Worm (Caenorhabditis elegans) whole organism, young adult: Measurements from ENCODE around the gene R07G3.7.

Experiments
- B0035.1 ChIP-seq: sonication (generic microtip); optimal IDR thresholded peaks from 2 replicates; lab custom pipeline; 2016; ENCODE audit warnings: missing genetic modification characterization, mild to moderate bottlenecking, missing compliant biosample characterization, missing genotype, missing genetic modification reagents
- D2030.7 ChIP-seq: fragments of 200-800 bp; sonication (Bioruptor generic); IDR thresholded peaks from 2 replicates; pipeline ENCODE4 v1.3.6; 2022; ENCODE audit warnings: missing genetic modification reagents, missing genetic modification characterization, missing compliant biosample characterization
- F22D6.2 ChIP-seq: sonication (generic microtip); optimal IDR thresholded peaks from 2 replicates; lab custom pipeline; 2016; ENCODE audit warnings: mild to moderate bottlenecking, missing genetic modification characterization, missing compliant biosample characterization
- F49E8.2 ChIP-seq: sonication (generic microtip); optimal IDR thresholded peaks from 3 replicates; lab custom pipeline; 2017; ENCODE audit warnings: missing genetic modification characterization, mild to moderate bottlenecking, missing compliant biosample characterization, antibody characterized with exemption, moderate library complexity; ENCODE audit not compliant: insufficient read depth
- F52B5.7 ChIP-seq: sonication (generic microtip); optimal IDR thresholded peaks from 2 replicates; lab custom pipeline; 2016; ENCODE audit warnings: mild to moderate bottlenecking, missing genetic modification characterization, missing compliant biosample characterization
- T26A5.8 ChIP-seq: sonication (generic microtip); optimal IDR thresholded peaks from 2 replicates; lab custom pipeline; 2016; ENCODE audit warnings: missing genetic modification characterization, missing compliant biosample characterization
- ZK185.1 ChIP-seq: sonication (generic microtip); optimal IDR thresholded peaks from 2 replicates; lab custom pipeline; 2016; ENCODE audit warnings: mild to moderate bottlenecking, missing genetic modification characterization, missing compliant biosample characterization; ENCODE audit not compliant: poor library complexity, severe bottlenecking
- aptf-2 ChIP-seq: fragments of 200-800 bp; sonication (Bioruptor generic); conservative IDR thresholded peaks from 2 replicates; pipeline ENCODE4 v1.3.6; 2022; ENCODE audit warnings: missing genetic modification reagents, missing genetic modification characterization, missing compliant biosample characterization
- aptf-3 ChIP-seq: fragments of 200-800 bp; sonication (Bioruptor generic); IDR thresholded peaks from 2 replicates; pipeline ENCODE4 v1.3.6; 2022; ENCODE audit warnings: missing genetic modification characterization, missing compliant biosample characterization
- bed-2 ChIP-seq: fragments of 200-800 bp; sonication (Bioruptor generic); IDR thresholded peaks from 2 replicates; pipeline ENCODE4 v1.3.6; 2022; ENCODE audit warnings: missing genetic modification reagents, missing genetic modification characterization, missing compliant biosample characterization
- cebp-1 ChIP-seq, 2 experiments: fragments of 200-800 bp in 1 of 2; sonication (Bioruptor generic) in 1 of 2; sonication (generic microtip) in 1 of 2; IDR thresholded peaks in 1 of 2; optimal IDR thresholded peaks in 1 of 2; 2 replicates each; pipeline versions ENCODE4 v1.3.6 to Lab custom; 2017 to 2022; ENCODE audit warnings: missing compliant biosample characterization in 2 of 2, missing genetic modification characterization in 2 of 2, mild to moderate bottlenecking in 1 of 2, missing genetic modification reagents in 1 of 2, moderate library complexity in 1 of 2
- ceh-79 ChIP-seq: sonication (generic microtip); optimal IDR thresholded peaks from 2 replicates; lab custom pipeline; 2017; ENCODE audit warnings: mild to moderate bottlenecking, missing genetic modification characterization, missing compliant biosample characterization
- chd-7 ChIP-seq: sonication (generic microtip); optimal IDR thresholded peaks from 2 replicates; lab custom pipeline; 2016; ENCODE audit warnings: mild to moderate bottlenecking, missing genetic modification characterization, moderate library complexity, missing compliant biosample characterization
- dox-1 ChIP-seq: fragments of 200-800 bp; sonication (Bioruptor generic); IDR thresholded peaks from 2 replicates; pipeline ENCODE4 v1.3.6; 2022; ENCODE audit warnings: missing genetic modification reagents, missing genetic modification characterization, missing compliant biosample characterization
- dpff-1 ChIP-seq: sonication (generic microtip); optimal IDR thresholded peaks from 2 replicates; lab custom pipeline; 2017; ENCODE audit warnings: mild to moderate bottlenecking, missing genetic modification characterization, missing compliant biosample characterization
- efl-1 ChIP-seq: fragments of 150-350 bp; optimal IDR thresholded peaks from 2 replicates; lab custom pipeline; 2014; ENCODE audit warnings: missing biosample characterization, missing genetic modification reagents, missing genetic modification characterization
- ekl-4 ChIP-seq: fragments of 200-800 bp; sonication (Bioruptor generic); IDR thresholded peaks from 2 replicates; pipeline ENCODE4 v1.3.6; 2022; ENCODE audit warnings: missing genetic modification reagents, missing genetic modification characterization, missing compliant biosample characterization
- ets-4 ChIP-seq: fragments of 200-800 bp; sonication (Bioruptor generic); optimal IDR thresholded peaks from 2 replicates; lab custom pipeline; 2018; ENCODE audit warnings: mild to moderate bottlenecking, missing genetic modification characterization, missing compliant biosample characterization
- gei-17 ChIP-seq: fragments of 200-800 bp; sonication (Bioruptor generic); optimal IDR thresholded peaks from 2 replicates; lab custom pipeline; 2018; ENCODE audit warnings: mild to moderate bottlenecking, missing genetic modification characterization, missing compliant biosample characterization
- him-1 ChIP-seq: sonication (generic microtip); optimal IDR thresholded peaks from 2 replicates; lab custom pipeline; 2016; ENCODE audit warnings: missing genotype, missing genetic modification reagents, missing genetic modification characterization, missing compliant biosample characterization
- hmg-1.2 ChIP-seq: fragments of 200-800 bp; sonication (Bioruptor generic); IDR thresholded peaks from 2 replicates; pipeline ENCODE4 v1.3.6; 2022; ENCODE audit warnings: missing genetic modification reagents, missing genetic modification characterization, missing compliant biosample characterization
- hrde-1 ChIP-seq: sonication (generic microtip); optimal IDR thresholded peaks from 2 replicates; lab custom pipeline; 2016; ENCODE audit warnings: missing genetic modification characterization, mild to moderate bottlenecking, missing compliant biosample characterization, moderate library complexity, missing genotype, missing genetic modification reagents, borderline replicate concordance
- hsf-1 ChIP-seq: fragments of 200-800 bp; sonication (Bioruptor generic); IDR thresholded peaks from 2 replicates; pipeline ENCODE4 v1.3.6; 2022; ENCODE audit warnings: missing genetic modification reagents, missing genetic modification characterization, missing compliant biosample characterization
- lag-1 ChIP-seq: fragments of 200-800 bp; sonication (Bioruptor generic); IDR thresholded peaks from 2 replicates; pipeline ENCODE4 v1.3.6; 2022; ENCODE audit warnings: missing genetic modification reagents, missing genetic modification characterization, missing compliant biosample characterization
- let-526 ChIP-seq: fragments of 200-800 bp; sonication (Bioruptor generic); IDR thresholded peaks from 2 replicates; pipeline ENCODE4 v1.3.6; 2022; ENCODE audit warnings: missing genetic modification reagents, missing genetic modification characterization, missing compliant biosample characterization
- lin-35 ChIP-seq, 3 experiments: fragments of 150-350 bp in 2 of 3; sonication (generic microtip) in 1 of 3; optimal IDR thresholded peaks; 2 replicates each; lab custom pipeline; 2014 to 2018; ENCODE audit warnings: missing biosample characterization in 3 of 3, missing genetic modification characterization in 3 of 3, missing genetic modification reagents in 3 of 3
- lin-40 ChIP-seq: sonication (generic microtip); optimal IDR thresholded peaks from 2 replicates; lab custom pipeline; 2016; ENCODE audit warnings: missing genetic modification characterization, mild to moderate bottlenecking, missing compliant biosample characterization, missing genotype, missing genetic modification reagents
- madf-3 ChIP-seq: fragments of 200-800 bp; sonication (Bioruptor generic); IDR thresholded peaks from 2 replicates; pipeline ENCODE4 v1.3.6; 2022; ENCODE audit warnings: missing genetic modification reagents, missing genetic modification characterization, missing compliant biosample characterization
- madf-6 ChIP-seq: fragments of 200-800 bp; sonication (Bioruptor generic); IDR thresholded peaks from 2 replicates; pipeline ENCODE4 v1.3.6; 2022; ENCODE audit warnings: missing genetic modification reagents, missing genetic modification characterization, missing compliant biosample characterization
- nfya-2 ChIP-seq: fragments of 200-800 bp; sonication (Bioruptor generic); IDR thresholded peaks from 2 replicates; pipeline ENCODE4 v1.3.6; 2022; ENCODE audit warnings: missing genetic modification reagents, missing genetic modification characterization, missing compliant biosample characterization
- nhr-80 ChIP-seq: sonication (generic microtip); optimal IDR thresholded peaks from 2 replicates; lab custom pipeline; 2016; ENCODE audit warnings: missing genetic modification characterization, missing compliant biosample characterization
- pbrm-1 ChIP-seq: fragments of 200-800 bp; sonication (Bioruptor generic); IDR thresholded peaks from 2 replicates; pipeline ENCODE4 v1.3.6; 2022; ENCODE audit warnings: missing genetic modification reagents, missing genetic modification characterization, missing compliant biosample characterization
- snpc-1.3 ChIP-seq: sonication (generic microtip); optimal IDR thresholded peaks from 2 replicates; lab custom pipeline; 2017; ENCODE audit warnings: missing genetic modification characterization, mild to moderate bottlenecking, missing compliant biosample characterization, antibody characterized with exemption, moderate library complexity, missing genotype, missing genetic modification reagents; ENCODE audit not compliant: insufficient read depth
- tbp1 ChIP-seq: fragments of 200-800 bp; sonication (Bioruptor generic); optimal IDR thresholded peaks from 2 replicates; lab custom pipeline; 2018; ENCODE audit warnings: mild to moderate bottlenecking, missing genetic modification characterization, missing compliant biosample characterization
- tlf-1 ChIP-seq: fragments of 200-800 bp; sonication (Bioruptor generic); optimal IDR thresholded peaks from 2 replicates; lab custom pipeline; 2018; ENCODE audit warnings: mild to moderate bottlenecking, missing genetic modification characterization, missing compliant biosample characterization
- ztf-18 ChIP-seq: sonication (generic microtip); optimal IDR thresholded peaks from 2 replicates; lab custom pipeline; 2016; ENCODE audit warnings: missing genotype, mild to moderate bottlenecking, missing genetic modification characterization, missing compliant biosample characterization
- ztf-22 ChIP-seq: fragments of 200-800 bp; sonication (Bioruptor generic); optimal IDR thresholded peaks from 2 replicates; lab custom pipeline; 2018; ENCODE audit warnings: mild to moderate bottlenecking, missing genetic modification characterization, moderate library complexity, missing compliant biosample characterization

Gene R07G3.7

DNA sequence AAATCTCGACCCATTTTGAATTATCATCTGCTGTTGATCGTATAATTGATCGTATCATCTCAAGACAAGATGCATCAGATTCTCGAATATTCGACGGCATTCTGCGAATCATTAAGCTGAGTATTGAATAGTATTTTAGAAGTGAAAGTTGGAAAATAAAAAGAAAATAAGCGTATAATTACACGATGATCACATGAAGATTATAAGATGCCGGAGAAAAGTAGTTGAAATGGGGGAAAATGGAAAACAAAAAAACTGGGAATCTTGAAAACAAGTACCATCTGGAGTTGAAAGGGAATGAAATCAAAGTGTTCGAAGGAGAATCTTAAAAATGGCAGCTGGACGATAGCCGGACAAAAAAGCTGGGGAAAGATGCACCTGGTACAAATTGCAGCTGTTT lies 6.9 kb upstream of the R07G3.7 start, which contains the start of gene R07G3.8 (continued):
- no peak for TF ChIP-seq lag-1 (GFP tag; lab: Robert Waterston, UW)
- TF ChIP-seq ekl-4 (GFP tag; lab: Robert Waterston, UW) = no peak
- TF ChIP-seq hsf-1 = no peak

DNA sequence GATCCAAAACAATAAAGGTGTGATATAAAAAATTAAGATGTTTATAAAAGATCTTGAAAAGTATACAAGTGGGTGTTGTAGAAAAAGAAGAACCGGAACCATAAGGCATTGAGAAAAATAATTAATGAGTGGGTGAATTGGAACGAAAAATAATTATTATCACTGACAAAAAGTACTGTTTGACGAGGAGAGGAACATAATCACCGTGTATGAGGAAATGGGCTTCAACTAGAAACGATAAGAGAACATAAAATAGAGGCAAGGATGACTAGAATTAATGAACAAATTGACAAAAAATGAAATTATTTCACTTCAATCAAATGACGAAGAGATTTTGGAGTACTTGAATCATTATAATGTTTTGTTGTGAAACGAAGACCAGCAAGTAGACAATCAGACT lies 4.7 kb upstream of the R07G3.7 start:
- TF ChIP-seq him-1 (tag; lab: Kevin White, UChicago) (peak; percentile 2), F22D6.2 (tag; lab: Kevin White, UChicago) (no peak), nhr-80 (tag; lab: Kevin White, UChicago) (peak; percentile 52)

DNA sequence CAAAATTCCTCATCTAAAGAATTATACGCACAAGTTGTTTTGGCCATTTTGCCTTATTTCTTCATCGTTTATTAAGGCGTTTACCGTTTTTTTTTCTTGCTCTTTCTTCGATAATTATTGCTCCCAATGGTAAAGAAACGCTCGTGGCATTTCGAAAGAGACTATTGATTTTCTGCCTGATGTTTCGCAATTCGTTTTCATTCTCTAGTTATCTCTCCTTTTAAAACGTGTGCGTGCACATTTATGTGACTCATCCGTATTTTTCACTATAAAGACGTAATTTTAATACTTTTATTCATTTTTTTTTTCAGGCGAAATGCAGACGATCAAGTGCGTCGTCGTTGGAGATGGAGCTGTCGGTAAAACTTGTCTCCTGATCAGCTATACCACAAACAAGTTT lies 2.6 kb upstream of the R07G3.7 start, which contains the start of gene cdc-42:
Gene cdc-42, plus strand, starts transcription at position 312 of the 400 bp plus-strand sequence.
- no peak for TF ChIP-seq F52B5.7 (tag; lab: Kevin White, UChicago)
- no peak for TF ChIP-seq lin-40
- TF ChIP-seq cebp-1 (GFP tag; IDR thresholded peaks at IDR 0.05; lab: Robert Waterston, UW) = peak; percentile 72
- peak; percentile 94 for TF ChIP-seq cebp-1 (tag; optimal IDR thresholded peaks at IDR 0.05; lab: Kevin White, UChicago)

DNA sequence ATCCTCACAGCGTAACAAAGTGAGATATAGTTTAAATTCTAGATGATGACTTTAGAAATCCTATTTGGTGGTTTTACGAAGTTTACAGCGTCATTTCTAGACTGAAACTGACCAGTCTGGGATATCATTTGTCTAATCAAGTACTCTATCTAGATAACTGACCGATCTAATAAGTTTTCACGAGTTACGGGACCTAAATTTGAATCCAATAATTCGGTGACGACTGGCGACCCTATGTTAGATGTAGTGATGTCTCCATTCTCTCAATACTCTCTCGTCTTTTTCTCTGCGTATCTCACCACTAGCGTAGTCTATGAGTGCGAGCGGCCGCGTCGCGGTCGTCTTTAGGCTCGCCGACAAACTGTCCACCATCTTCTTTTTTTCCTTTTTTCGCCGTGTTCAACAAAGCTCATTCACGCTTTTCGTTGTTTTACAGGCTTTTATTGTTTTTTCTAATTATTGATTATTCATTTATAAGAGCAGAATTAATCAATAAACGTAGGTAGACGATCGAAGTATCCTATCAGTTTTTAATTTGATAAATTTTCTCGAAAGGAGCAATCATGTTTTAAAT lies 1.9 kb upstream of the R07G3.7 start:
- TF ChIP-seq nfya-2 (GFP tag; lab: Robert Waterston, UW) = no peak
- no peak for TF ChIP-seq D2030.7 (GFP tag; lab: Robert Waterston, UW)
- TF ChIP-seq pbrm-1 = 0 out of 2 replicates have a peak, but pooled peaks have one; percentile 23
- TF ChIP-seq nhr-80 (tag; lab: Kevin White, UChicago) = no peak
- peak; percentile 92 for TF ChIP-seq madf-3
- TF ChIP-seq B0035.1 (tag; lab: Kevin White, UChicago) = no peak
- TF ChIP-seq cebp-1 (GFP tag; IDR thresholded peaks at IDR 0.05; lab: Robert Waterston, UW) = no peak
- TF ChIP-seq cebp-1 (tag; optimal IDR thresholded peaks at IDR 0.05; lab: Kevin White, UChicago) = peak; percentile 2
- peak; percentile 94 for TF ChIP-seq hmg-1.2 (GFP tag; lab: Robert Waterston, UW)
- no peak for TF ChIP-seq ets-4 (GFP tag; lab: Kevin White, UChicago)
- TF ChIP-seq lin-35 (GFP tag; optimal IDR thresholded peaks at IDR 0.05; lab: Kevin White, UChicago) = peak in 1 of 3 experiments; percentile 14
- no peak for TF ChIP-seq aptf-3
- peak; percentile 47 for TF ChIP-seq dox-1
- TF ChIP-seq dpff-1 (tag; lab: Kevin White, UChicago) = no peak
- TF ChIP-seq ZK185.1 = no peak
- TF ChIP-seq chd-7 = no peak
- TF ChIP-seq lin-40 = no peak
- TF ChIP-seq tlf-1 = no peak
- TF ChIP-seq F49E8.2 (tag; lab: Kevin White, UChicago) = no peak
- no peak for TF ChIP-seq hrde-1 (tag; lab: Kevin White, UChicago)
- TF ChIP-seq madf-6 (GFP tag; lab: Robert Waterston, UW) = peak; percentile 33; the same call in 1 of the 2 replicates
- TF ChIP-seq aptf-2 (GFP tag; lab: Robert Waterston, UW) = no peak
- no peak for TF ChIP-seq ceh-79 (tag; lab: Kevin White, UChicago)
- no peak for TF ChIP-seq let-526 (GFP tag; lab: Robert Waterston, UW)
- TF ChIP-seq tbp1 (GFP tag; lab: Kevin White, UChicago) = peak; percentile 16
- TF ChIP-seq gei-17 = no peak

DNA sequence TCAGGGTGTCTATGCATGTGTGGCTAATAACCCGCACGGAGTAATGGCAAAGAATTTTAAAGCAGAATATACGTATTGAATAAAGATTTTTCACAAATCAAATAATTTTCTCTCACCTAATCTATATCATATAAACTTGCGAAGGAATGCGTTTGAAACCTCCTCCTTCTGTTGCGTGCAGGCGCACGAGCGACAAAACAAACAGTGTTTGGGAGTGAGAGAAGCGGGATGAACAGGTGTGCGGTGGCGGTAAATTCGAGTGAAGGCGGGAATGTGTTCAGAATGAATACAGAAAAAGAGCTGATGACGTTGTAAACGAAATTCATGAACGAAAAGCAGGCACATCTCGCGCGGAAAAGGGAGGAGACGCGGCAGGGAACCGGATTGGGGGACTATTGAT lies 802 bp upstream of the R07G3.7 start:
- no peak for TF ChIP-seq ztf-18 (tag; lab: Kevin White, UChicago)
- peak; percentile 13 for TF ChIP-seq efl-1 (GFP tag; lab: Kevin White, UChicago)
- TF ChIP-seq ztf-22 = no peak
- TF ChIP-seq tlf-1 = no peak
- no peak for TF ChIP-seq bed-2 (GFP tag; lab: Robert Waterston, UW)
- no peak for TF ChIP-seq T26A5.8
- no peak for TF ChIP-seq snpc-1.3
